Worm (Caenorhabditis elegans): ENCODE results near the gene R13A1.10.

- no peak for TF ChIP-seq unc-62 (GFP tag; optimal IDR thresholded peaks at IDR 0.05 in 1 of 2)
- TF ChIP-seq unc-62 (tag; optimal IDR thresholded peaks at IDR 0.05) = no peak
- TF ChIP-seq snpc-4 (tag; optimal IDR thresholded peaks at IDR 0.05) = no peak
- no peak for TF ChIP-seq ces-1 (GFP tag; optimal IDR thresholded peaks at IDR 0.05)
- no peak for TF ChIP-seq nhr-237 (tag; optimal IDR thresholded peaks at IDR 0.05)
- TF ChIP-seq skn-1 (tag; optimal IDR thresholded peaks at IDR 0.05) = no peak
- TF ChIP-seq gei-8 (GFP tag; optimal IDR thresholded peaks at IDR 0.05) = no peak
- no peak for TF ChIP-seq nhr-111 (GFP tag; optimal IDR thresholded peaks at IDR 0.05)
- no peak for TF ChIP-seq ceh-28 (tag; optimal IDR thresholded peaks at IDR 0.05)
- no peak for TF ChIP-seq aha-1 (tag)
- no peak for TF ChIP-seq lim-7 (GFP tag; IDR thresholded peaks at IDR 0.05)
Observed at ce11 chrIV:7191745-7192144, 35.2 kb downstream of the R13A1.10 start, which contains the start of gene R13A1.5.
